Worm (Caenorhabditis elegans): ENCODE results near the gene C01G6.4.

DNA sequence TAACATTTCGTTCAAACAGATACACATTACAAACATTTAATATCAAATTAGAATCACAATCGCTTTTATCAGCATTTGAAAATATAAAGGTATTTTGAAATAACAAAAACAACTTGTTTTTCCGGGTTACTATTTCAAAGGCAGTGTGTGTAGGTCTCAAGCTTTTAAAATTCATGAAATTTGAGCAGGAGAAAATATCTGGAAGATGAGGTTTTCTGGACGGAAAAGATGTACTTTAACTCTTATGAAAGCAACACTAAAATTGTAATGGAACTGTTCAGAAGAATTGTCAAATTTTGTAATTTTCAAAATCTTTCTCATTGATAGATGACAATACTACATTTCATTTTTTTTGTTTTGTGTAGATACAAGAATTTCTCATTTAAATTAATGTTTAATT, 14.3 kb downstream of the C01G6.4 start:
- no peak for TF ChIP-seq snpc-4 (GFP tag; optimal IDR thresholded peaks at IDR 0.05)
- no peak for TF ChIP-seq snpc-4 (tag; optimal IDR thresholded peaks at IDR 0.05)
- TF ChIP-seq C06A6.2 (GFP tag; conservative IDR thresholded peaks at IDR 0.05) = no peak
- TF ChIP-seq ets-4 (GFP tag; optimal IDR thresholded peaks at IDR 0.05) = no peak
- TF ChIP-seq zfh-2 (GFP tag; conservative IDR thresholded peaks at IDR 0.05) = no peak
- TF ChIP-seq nfya-1 (tag; optimal IDR thresholded peaks at IDR 0.05; ENCODE audit: borderline replicate concordance, insufficient read depth) = no peak
- no peak for TF ChIP-seq pha-4 (tag; optimal IDR thresholded peaks at IDR 0.05)
- TF ChIP-seq F52B5.7 (tag; optimal IDR thresholded peaks at IDR 0.05) = no peak
- TF ChIP-seq nhr-27 (tag; optimal IDR thresholded peaks at IDR 0.05) = no peak
- no peak for TF ChIP-seq unc-62 (GFP tag; optimal IDR thresholded peaks at IDR 0.05)
- no peak for TF ChIP-seq B0019.2 (GFP tag; conservative IDR thresholded peaks at IDR 0.05)
- TF ChIP-seq ceh-91 (GFP tag; IDR thresholded peaks at IDR 0.05) = no peak
